Worm (Caenorhabditis elegans) whole organism, young adult: ENCODE results near the gene set-27.

Experiments
- ama-1 ChIP-seq, 3 experiments: fragments of 150-350 bp in 1 of 3; sonication (generic microtip) in 2 of 3; optimal IDR thresholded peaks; 2 replicates each; lab custom pipeline; 2014 to 2018; ENCODE audit warnings: missing biosample characterization in 2 of 3, missing genetic modification characterization in 2 of 3, missing genetic modification reagents in 2 of 3
- cebp-2 ChIP-seq: fragments of 200-800 bp; sonication (Bioruptor generic); IDR thresholded peaks from 2 replicates; pipeline ENCODE4 v1.3.6; 2022; ENCODE audit warnings: missing genetic modification characterization, missing compliant biosample characterization
- efl-1 ChIP-seq: fragments of 150-350 bp; optimal IDR thresholded peaks from 2 replicates; lab custom pipeline; 2014; ENCODE audit warnings: missing biosample characterization, missing genetic modification reagents, missing genetic modification characterization
- let-607 ChIP-seq, 2 experiments: fragments of 200-800 bp in 1 of 2; sonication (Bioruptor generic) in 1 of 2; sonication (generic microtip) in 1 of 2; optimal IDR thresholded peaks; 2 replicates each; lab custom pipeline; 2016 to 2018; ENCODE audit warnings: mild to moderate bottlenecking in 2 of 2, missing compliant biosample characterization in 2 of 2, missing genetic modification characterization in 2 of 2, moderate library complexity in 2 of 2, missing genotype in 1 of 2
- lsl-1 ChIP-seq: fragments of 200-800 bp; sonication (Bioruptor generic); optimal IDR thresholded peaks from 2 replicates; lab custom pipeline; 2018; ENCODE audit warnings: mild to moderate bottlenecking, missing genetic modification characterization, moderate library complexity, missing compliant biosample characterization
- lsy-27 ChIP-seq: sonication (generic microtip); optimal IDR thresholded peaks from 2 replicates; lab custom pipeline; 2017; ENCODE audit warnings: missing genetic modification characterization, mild to moderate bottlenecking, missing compliant biosample characterization, antibody characterized with exemption, missing genotype, borderline replicate concordance; ENCODE audit not compliant: insufficient read depth
- mel-28 ChIP-seq: sonication (generic microtip); optimal IDR thresholded peaks from 2 replicates; lab custom pipeline; 2016; ENCODE audit warnings: borderline replicate concordance, mild to moderate bottlenecking, missing genetic modification characterization, missing compliant biosample characterization
- mxl-1 ChIP-seq: sonication (generic microtip); optimal IDR thresholded peaks from 2 replicates; lab custom pipeline; 2016; ENCODE audit warnings: missing genetic modification characterization, missing compliant biosample characterization
- pha-4 ChIP-seq: fragments of 150-350 bp; sonication (generic microtip); optimal IDR thresholded peaks from 2 replicates; lab custom pipeline; 2014; ENCODE audit warnings: missing biosample characterization, missing genetic modification reagents, missing genetic modification characterization
- rcor-1 ChIP-seq: fragments of 200-800 bp; sonication (Bioruptor generic); IDR thresholded peaks from 2 replicates; pipeline ENCODE4 v1.3.6; 2022; ENCODE audit warnings: missing genetic modification reagents, missing genetic modification characterization, missing compliant biosample characterization

DNA sequence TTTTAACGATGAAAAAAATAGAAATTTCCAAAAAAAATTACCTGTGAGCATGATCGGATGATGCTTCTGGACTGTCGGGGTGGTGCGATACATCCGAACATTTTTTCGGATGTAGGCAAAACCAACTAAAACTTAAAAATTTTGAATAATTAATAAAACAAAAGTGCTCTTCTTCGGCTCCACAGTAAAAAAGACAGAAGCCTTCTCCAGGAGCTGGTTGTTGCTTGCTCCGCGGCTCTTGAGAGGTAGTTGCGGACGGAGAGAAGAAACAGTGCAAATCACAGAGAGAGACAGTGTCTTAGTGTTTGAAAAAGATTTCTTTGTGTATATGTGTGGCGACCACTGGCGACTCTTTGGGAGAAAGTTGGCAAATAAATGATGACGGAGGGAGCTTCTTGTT lies 55.5 kb downstream of the set-27 start, which contains the start of gene gldi-9:
- TF ChIP-seq mxl-1 (tag; lab: Kevin White, UChicago) (no peak), mel-28 (tag; lab: Kevin White, UChicago) (no peak), cebp-2 (no peak), pha-4 (tag; lab: Kevin White, UChicago) (no peak), let-607 (tag; optimal IDR thresholded peaks at IDR 0.05; lab: Kevin White, UChicago) (no peak), lsl-1 (GFP tag; lab: Kevin White, UChicago) (no peak), lsy-27 (tag; lab: Kevin White, UChicago) (no peak), efl-1 (no peak), rcor-1 (no peak), ama-1 (optimal IDR thresholded peaks at IDR 0.05; lab: Kevin White, UChicago) (no peak), ama-1 (GFP tag; optimal IDR thresholded peaks at IDR 0.05; lab: Kevin White, UChicago) (no peak)
